Fruit fly (Drosophila melanogaster) whole organism, embryonic: Measurements from ENCODE around the gene Arpc3A.

Source experiments
- Aef1 ChIP-seq: fragments of 200-800 bp; sonication (Bioruptor generic); IDR thresholded peaks from 3 replicates; pipeline ENCODE4 v1.3.6; 2022; ENCODE audit warnings: missing biosample characterization, missing genetic modification characterization
- Bgb ChIP-seq: fragments of 200-800 bp; sonication (Bioruptor generic); IDR thresholded peaks from 2 replicates; pipeline ENCODE4 v1.3.6; 2022; ENCODE audit warnings: missing biosample characterization, missing genetic modification characterization; ENCODE audit not compliant: partially characterized antibody
- CG10209 ChIP-seq: fragments of 200-800 bp; sonication (Bioruptor generic); optimal IDR thresholded peaks from 3 replicates; lab custom pipeline; 2017; ENCODE audit warnings: missing biosample characterization, mild to moderate bottlenecking, missing genetic modification characterization, missing genetic modification reagents
- CG13894 ChIP-seq: fragments of 200-800 bp; sonication (Bioruptor generic); optimal IDR thresholded peaks from 3 replicates; lab custom pipeline; 2018; ENCODE audit warnings: missing biosample characterization, mild to moderate bottlenecking, missing genetic modification characterization, moderate library complexity
- CG17186 ChIP-seq: fragments of 200-800 bp; sonication (Bioruptor generic); optimal IDR thresholded peaks from 3 replicates; lab custom pipeline; 2017; ENCODE audit warnings: missing biosample characterization, missing genetic modification reagents, missing genetic modification characterization
- CG17361 ChIP-seq: fragments of 200-800 bp; sonication (Bioruptor generic); IDR thresholded peaks from 3 replicates; pipeline ENCODE4 v1.3.6; 2022; ENCODE audit warnings: missing biosample characterization, missing genetic modification characterization
- CG2129 ChIP-seq: fragments of 200-800 bp; sonication (Bioruptor generic); IDR thresholded peaks from 2 replicates; pipeline ENCODE4 v1.3.6; 2022; ENCODE audit warnings: missing biosample characterization, missing genetic modification characterization; ENCODE audit not compliant: partially characterized antibody
- CG3163 ChIP-seq: fragments of 200-800 bp; sonication (Bioruptor generic); optimal IDR thresholded peaks from 3 replicates; lab custom pipeline; 2016; ENCODE audit warnings: missing biosample characterization, missing genetic modification characterization
- CG32767 ChIP-seq: fragments of 200-800 bp; sonication (Bioruptor generic); IDR thresholded peaks from 2 replicates; pipeline ENCODE4 v1.3.6; 2022; ENCODE audit warnings: missing biosample characterization, missing genetic modification characterization
- CG3281 ChIP-seq: fragments of 200-800 bp; sonication (Bioruptor generic); optimal IDR thresholded peaks from 3 replicates; lab custom pipeline; 2017; ENCODE audit warnings: missing biosample characterization, mild to moderate bottlenecking, missing genetic modification characterization
- CG33557 ChIP-seq: fragments of 200-800 bp; sonication (Bioruptor generic); optimal IDR thresholded peaks from 2 replicates; lab custom pipeline; 2019; ENCODE audit warnings: missing biosample characterization, mild to moderate bottlenecking, missing genetic modification characterization, moderate library complexity
- CG3995 ChIP-seq: fragments of 200-800 bp; sonication (Bioruptor generic); optimal IDR thresholded peaks from 3 replicates; lab custom pipeline; 2016; ENCODE audit warnings: missing biosample characterization, missing genetic modification characterization
- CG6854 ChIP-seq: fragments of 200-800 bp; sonication (Bioruptor generic); optimal IDR thresholded peaks from 3 replicates; lab custom pipeline; 2017; ENCODE audit warnings: missing biosample characterization, mild to moderate bottlenecking, missing genetic modification characterization
- CG9797 ChIP-seq: fragments of 200-800 bp; sonication (Bioruptor generic); optimal IDR thresholded peaks from 3 replicates; lab custom pipeline; 2018; ENCODE audit warnings: missing biosample characterization, mild to moderate bottlenecking, missing genetic modification characterization
- CTCF ChIP-seq: fragments of 200-800 bp; sonication (Bioruptor generic); optimal IDR thresholded peaks from 2 replicates; lab custom pipeline; 2017; ENCODE audit warnings: missing biosample characterization, mild to moderate bottlenecking, missing genetic modification characterization, moderate library complexity
- CoRest ChIP-seq: fragments of 200-800 bp; sonication (Bioruptor generic); optimal IDR thresholded peaks from 3 replicates; lab custom pipeline; 2018; ENCODE audit warnings: missing biosample characterization, mild to moderate bottlenecking, missing genetic modification characterization, moderate library complexity
- Ets65A ChIP-seq: fragments of 200-800 bp; sonication (Bioruptor generic); peaks from one replicate; lab custom pipeline; 2016; ENCODE audit warnings: missing biosample characterization, missing genetic modification characterization
- HHEX ChIP-seq: fragments of 200-800 bp; sonication (Bioruptor generic); optimal IDR thresholded peaks from 3 replicates; lab custom pipeline; 2017; ENCODE audit warnings: missing biosample characterization, mild to moderate bottlenecking, missing genetic modification characterization, missing genetic modification reagents
- HLH4C ChIP-seq: fragments of 200-800 bp; sonication (Bioruptor generic); IDR thresholded peaks from 3 replicates; pipeline ENCODE4 v1.3.6; 2022; ENCODE audit warnings: missing biosample characterization, missing genetic modification characterization; ENCODE audit not compliant: partially characterized antibody
- HLH54F ChIP-seq: fragments of 200-800 bp; sonication (Bioruptor generic); optimal IDR thresholded peaks from 3 replicates; lab custom pipeline; 2016; ENCODE audit warnings: missing biosample characterization, missing genetic modification characterization
- Hr51 ChIP-seq, 2 experiments: fragments of 200-800 bp; sonication (Bioruptor generic); optimal IDR thresholded peaks; 2 replicates in 1 of 2; 3 replicates in 1 of 2; lab custom pipeline; 2016 to 2018; ENCODE audit warnings: missing biosample characterization in 2 of 2, missing genetic modification characterization in 2 of 2, mild to moderate bottlenecking in 1 of 2, moderate library complexity in 1 of 2
- Kr ChIP-seq: fragments of 200-800 bp; sonication (Bioruptor generic); optimal IDR thresholded peaks from 2 replicates; lab custom pipeline; 2017; ENCODE audit warnings: missing biosample characterization, mild to moderate bottlenecking, missing genetic modification characterization
- Lhr ChIP-seq: fragments of 200-800 bp; sonication (Bioruptor generic); optimal IDR thresholded peaks from 3 replicates; lab custom pipeline; 2017; ENCODE audit warnings: mild to moderate bottlenecking, missing biosample characterization, missing genetic modification reagents, missing genetic modification characterization
- MESR4 ChIP-seq: fragments of 200-800 bp; sonication (Bioruptor generic); optimal IDR thresholded peaks from 2 replicates; lab custom pipeline; 2018; ENCODE audit warnings: missing biosample characterization, mild to moderate bottlenecking, missing genetic modification characterization, moderate library complexity
- Nf-YB ChIP-seq: fragments of 200-800 bp; sonication (Bioruptor generic); optimal IDR thresholded peaks from 3 replicates; lab custom pipeline; 2019; ENCODE audit warnings: missing biosample characterization, mild to moderate bottlenecking, missing genetic modification characterization, moderate library complexity
- Pdp1 ChIP-seq, 2 experiments: fragments of 200-800 bp; sonication (Bioruptor generic); optimal IDR thresholded peaks; 3 replicates each; lab custom pipeline; 2016; ENCODE audit warnings: missing biosample characterization in 2 of 2, missing genetic modification characterization in 2 of 2, mild to moderate bottlenecking in 1 of 2, moderate library complexity in 1 of 2
- Ptx1 ChIP-seq: fragments of 200-800 bp; sonication (Bioruptor generic); IDR thresholded peaks from 2 replicates; pipeline ENCODE4 v1.3.6; 2022; ENCODE audit warnings: missing biosample characterization, missing genetic modification characterization
- Stat92E ChIP-seq, 3 experiments: fragments of >200 bp in 2 of 3; fragments of 200-800 bp in 1 of 3; sonication (Bioruptor generic) in 1 of 3; optimal IDR thresholded peaks; 2 replicates each; lab custom pipeline; 2017 to 2019; ENCODE audit warnings: missing biosample characterization in 3 of 3, missing genetic modification characterization in 3 of 3, mild to moderate bottlenecking in 1 of 3, moderate library complexity in 1 of 3
- bbx ChIP-seq: fragments of 200-800 bp; sonication (Bioruptor generic); IDR thresholded peaks from 2 replicates; pipeline ENCODE4 v1.3.6; 2022; ENCODE audit warnings: missing biosample characterization, missing genetic modification characterization; ENCODE audit not compliant: partially characterized antibody
- bsh ChIP-seq, 2 experiments: fragments of 200-800 bp; sonication (Bioruptor generic); optimal IDR thresholded peaks; 2 replicates each; lab custom pipeline; 2017 to 2018; ENCODE audit warnings: mild to moderate bottlenecking in 2 of 2, missing biosample characterization in 2 of 2, missing genetic modification characterization in 2 of 2, moderate library complexity in 1 of 2
- crp ChIP-seq, 2 experiments: fragments of 200-800 bp; sonication (Bioruptor generic); optimal IDR thresholded peaks; 2 replicates in 1 of 2; 3 replicates in 1 of 2; lab custom pipeline; 2017; ENCODE audit warnings: missing biosample characterization in 2 of 2, missing genetic modification characterization in 2 of 2, mild to moderate bottlenecking in 1 of 2, moderate library complexity in 1 of 2
- dan ChIP-seq: fragments of 200-800 bp; sonication (Bioruptor generic); IDR thresholded peaks from 2 replicates; pipeline ENCODE4 v1.3.6; 2022; ENCODE audit warnings: missing biosample characterization, missing genetic modification characterization
- fd64A ChIP-seq: fragments of 200-800 bp; sonication (Bioruptor generic); optimal IDR thresholded peaks from 3 replicates; lab custom pipeline; 2018; ENCODE audit warnings: missing biosample characterization, mild to moderate bottlenecking, missing genetic modification characterization
- hbn ChIP-seq: fragments of 200-800 bp; sonication (Bioruptor generic); IDR thresholded peaks from 2 replicates; pipeline ENCODE4 v1.3.6; 2022; ENCODE audit warnings: missing biosample characterization, missing genetic modification characterization; ENCODE audit not compliant: partially characterized antibody
- kay ChIP-seq: fragments of 200-800 bp; sonication (Bioruptor generic); optimal IDR thresholded peaks from 2 replicates; lab custom pipeline; 2016; ENCODE audit warnings: missing biosample characterization, missing genetic modification characterization
- knrl ChIP-seq: fragments of 200-800 bp; sonication (Bioruptor generic); IDR thresholded peaks from 3 replicates; pipeline ENCODE4 v1.3.6; 2022; ENCODE audit warnings: missing biosample characterization, missing genetic modification characterization; ENCODE audit not compliant: partially characterized antibody
- mam ChIP-seq: fragments of 200-800 bp; sonication (Bioruptor generic); optimal IDR thresholded peaks from 3 replicates; lab custom pipeline; 2016; ENCODE audit warnings: missing biosample characterization, missing genetic modification characterization
- nom ChIP-seq: fragments of 200-800 bp; sonication (Bioruptor generic); optimal IDR thresholded peaks from 2 replicates; lab custom pipeline; 2017; ENCODE audit warnings: missing biosample characterization, missing genetic modification characterization, mild to moderate bottlenecking, moderate library complexity, missing genetic modification reagents
- otp ChIP-seq: fragments of 200-800 bp; sonication (Bioruptor generic); IDR thresholded peaks from 3 replicates; pipeline ENCODE4, ENCODE4 v1.3.6; 2022; ENCODE audit warnings: missing biosample characterization, missing genetic modification characterization
- prd ChIP-seq, 3 experiments: fragments of >200 bp in 2 of 3; fragments of 200-800 bp in 1 of 3; sonication (Bioruptor generic) in 1 of 3; optimal IDR thresholded peaks in 2 of 3; IDR thresholded peaks in 1 of 3; 2 replicates in 2 of 3; 3 replicates in 1 of 3; pipeline versions ENCODE4 v1.3.6 to Lab custom; 2017 to 2022; ENCODE audit warnings: missing biosample characterization in 1 of 3, missing genetic modification characterization in 1 of 3
- pum ChIP-seq: fragments of 200-800 bp; sonication (Bioruptor generic); optimal IDR thresholded peaks from 2 replicates; lab custom pipeline; 2016; ENCODE audit warnings: missing biosample characterization, missing genetic modification characterization
- slp2 ChIP-seq: fragments of 200-800 bp; sonication (Bioruptor generic); optimal IDR thresholded peaks from 2 replicates; lab custom pipeline; 2016; ENCODE audit warnings: missing biosample characterization, missing genetic modification characterization
- sna ChIP-seq: fragments of 200-800 bp; sonication (Bioruptor generic); IDR thresholded peaks from 2 replicates; pipeline ENCODE4 v1.3.6; 2022; ENCODE audit warnings: missing biosample characterization, missing genetic modification characterization; ENCODE audit not compliant: partially characterized antibody
- sqz ChIP-seq: fragments of 200-800 bp; sonication (Bioruptor generic); optimal IDR thresholded peaks from 3 replicates; lab custom pipeline; 2018; ENCODE audit warnings: missing biosample characterization, mild to moderate bottlenecking, missing genetic modification characterization
- trem ChIP-seq: fragments of 200-800 bp; optimal IDR thresholded peaks from 3 replicates; lab custom pipeline; 2019; ENCODE audit warnings: missing biosample characterization, mild to moderate bottlenecking, missing genetic modification characterization, moderate library complexity

Arpc3A gene

dm6 chr3R:15803502-15804461 is 30.7 kb upstream of the Arpc3A start, which contains the start of gene alpha-Man-IIb:
alpha-Man-IIb (plus strand) TSS chr3R:15804248.
- TF ChIP-seq Aef1 (GFP tag; lab: Robert Waterston, UW) (no peak), HHEX (peak; percentile 13), hbn (GFP tag; lab: Robert Waterston, UW) (peak; percentile 84), CG3163 (GFP tag; lab: Kevin White, UChicago) (no peak), CG32767 (0 out of 2 replicates have a peak, but pooled peaks have one; percentile 12), slp2 (GFP tag; lab: Kevin White, UChicago) (no peak), CG2129 (peak; percentile 58; the same call in 1 of the 2 replicates), CG3281 (GFP tag; lab: Kevin White, UChicago) (peak; percentile 1), Ptx1 (GFP tag; lab: Robert Waterston, UW) (peak; percentile 31; the same call in 1 of the 2 replicates), knrl (GFP tag; lab: Robert Waterston, UW) (peak; percentile 83; the same call in 2 of the 3 replicates), Bgb (GFP tag; lab: Robert Waterston, UW) (peak; percentile 79), CoRest (peak; percentile 34), sqz (GFP tag; lab: Kevin White, UChicago) (peak; percentile 49), Nf-YB (GFP tag; lab: Kevin White, UChicago) (peak; percentile 17), Lhr (GFP tag; lab: Kevin White, UChicago) (peak; percentile 69), Stat92E (GFP tag; optimal IDR thresholded peaks at IDR 0.05; lab: Kevin White, UChicago) (no peak), dan (no peak), crp (GFP tag; optimal IDR thresholded peaks at IDR 0.05; lab: Kevin White, UChicago) (peak in 1 of 2 experiments; percentile 71), CG9797 (peak; percentile 81), kay (peak; percentile 33), mam (GFP tag; lab: Kevin White, UChicago) (peak; percentile 9), Kr (GFP tag; lab: Kevin White, UChicago) (no peak), CTCF (GFP tag; lab: Kevin White, UChicago) (peak; percentile 96), MESR4 (peak; percentile 27), trem (peak; percentile 50), HLH4C (GFP tag; lab: Robert Waterston, UW) (peak; percentile 68), CG17361 (GFP tag; lab: Robert Waterston, UW) (peak; percentile 43; the same call in 2 of the 3 replicates), prd (optimal IDR thresholded peaks at IDR 0.05; lab: Kevin White, UChicago) (no peak), prd (GFP tag; IDR thresholded peaks at IDR 0.05; lab: Robert Waterston, UW) (0 out of 3 replicates have a peak, but pooled peaks have one; percentile 5), Pdp1 (GFP tag; optimal IDR thresholded peaks at IDR 0.05; lab: Kevin White, UChicago) (peak; percentile 22), CG13894 (tag; lab: Kevin White, UChicago) (peak; percentile 6), CG3995 (GFP tag; lab: Kevin White, UChicago) (peak; percentile 94), fd64A (GFP tag; lab: Kevin White, UChicago) (peak; percentile 52), bsh (GFP tag; optimal IDR thresholded peaks at IDR 0.05; lab: Kevin White, UChicago) (peak; percentile 4 to 33), sna (GFP tag; lab: Robert Waterston, UW) (peak; percentile 89), otp (GFP tag; lab: Robert Waterston, UW) (peak; percentile 51; the same call in 1 of the 3 replicates), pum (GFP tag; lab: Kevin White, UChicago) (no peak), nom (GFP tag; lab: Kevin White, UChicago) (peak; percentile 17), CG33557 (GFP tag; lab: Kevin White, UChicago) (peak; percentile 12), HLH54F (GFP tag; lab: Kevin White, UChicago) (no peak), Hr51 (GFP tag; optimal IDR thresholded peaks at IDR 0.05; lab: Kevin White, UChicago) (peak in 1 of 2 experiments; percentile 52), bbx (GFP tag; lab: Robert Waterston, UW) (peak; percentile 74), CG10209 (peak; percentile 5), CG17186 (peak; percentile 6), CG6854 (peak; percentile 54), Ets65A (GFP tag; lab: Kevin White, UChicago) (peak; percentile 85)
